Worm (Caenorhabditis elegans): Measurements from ENCODE around the gene clec-132.

- TF ChIP-seq him-1 (tag; optimal IDR thresholded peaks at IDR 0.05) (no peak), dao-5 (tag; optimal IDR thresholded peaks at IDR 0.05) (no peak)
Observed at ce11 chrII:3540151-3540550, 36.7 kb upstream of the clec-132 start.
